Fruit fly (Drosophila melanogaster) whole organism, embryonic: ENCODE results near the gene CG10376.
A peak's percentile ranks its signal among the peaks of the same experiment; 100 is the strongest.

Source experiments
- CG10267 ChIP-seq: fragments of 200-800 bp; sonication (Bioruptor generic); optimal IDR thresholded peaks from 2 replicates; lab custom pipeline; 2018; ENCODE audit warnings: missing biosample characterization, mild to moderate bottlenecking, missing genetic modification characterization, moderate library complexity
- CG16815 ChIP-seq: fragments of 200-800 bp; sonication (Bioruptor generic); optimal IDR thresholded peaks from 3 replicates; lab custom pipeline; 2017; ENCODE audit warnings: missing biosample characterization, mild to moderate bottlenecking, missing genetic modification characterization
- Med ChIP-seq: fragments of 200-800 bp; sonication (Bioruptor generic); peaks from one replicate; lab custom pipeline; 2016; ENCODE audit warnings: missing biosample characterization, missing genetic modification characterization, mild to moderate bottlenecking, inconsistent platforms, moderate library complexity
- ftz-f1 ChIP-seq: fragments of 200-800 bp; sonication (Bioruptor generic); optimal IDR thresholded peaks from 2 replicates; lab custom pipeline; 2016; ENCODE audit warnings: missing biosample characterization, missing genetic modification characterization
- pb ChIP-seq: fragments of 200-800 bp; sonication (Bioruptor generic); optimal IDR thresholded peaks from 3 replicates; lab custom pipeline; 2016; ENCODE audit warnings: missing biosample characterization, missing genetic modification characterization
- trem ChIP-seq: fragments of 200-800 bp; optimal IDR thresholded peaks from 3 replicates; lab custom pipeline; 2019; ENCODE audit warnings: missing biosample characterization, mild to moderate bottlenecking, missing genetic modification characterization, moderate library complexity
- twi ChIP-seq: fragments of 200-800 bp; optimal IDR thresholded peaks from 2 replicates; lab custom pipeline; 2019; ENCODE audit warnings: missing biosample characterization, mild to moderate bottlenecking, missing genetic modification characterization, moderate library complexity

The CG10376 gene

DNA sequence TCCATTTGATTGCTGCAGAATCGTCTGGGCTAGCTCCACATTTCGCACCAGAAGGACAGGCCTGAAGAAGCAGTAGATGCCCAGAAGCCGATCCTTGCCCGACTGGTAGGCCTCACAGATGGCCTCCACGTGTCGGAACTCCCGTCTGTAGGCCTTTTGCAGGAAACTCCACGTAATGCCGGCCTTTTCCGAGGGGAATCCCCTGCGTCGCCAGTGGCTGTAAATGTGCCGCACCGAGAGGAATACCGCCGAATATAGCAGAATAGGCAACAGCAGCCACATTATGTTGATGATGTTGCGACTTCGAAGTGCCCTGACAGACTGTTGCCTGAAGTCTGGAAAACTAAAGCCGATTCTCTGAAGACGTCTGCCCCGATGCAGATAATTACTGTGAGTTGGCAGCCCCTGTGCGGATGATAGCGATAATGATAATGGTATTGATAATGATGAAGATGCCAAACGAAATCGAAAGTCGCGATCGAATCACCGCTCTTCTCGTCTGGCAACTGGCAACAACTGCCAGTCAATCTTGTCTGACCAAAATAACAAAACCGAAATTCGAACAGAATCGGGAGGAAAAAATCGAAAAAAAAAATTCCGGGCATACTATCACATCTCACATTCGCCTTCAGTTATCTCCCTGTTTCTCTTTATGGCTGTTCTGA lies 50.1 kb downstream of the CG10376 start, which contains the start of gene Cyp310a1:
TSS of gene Cyp310a1 (minus strand) at position 348 of the 665 bp plus-strand sequence.
- TF ChIP-seq twi, result peak; percentile 83
- TF ChIP-seq CG10267 (tag; lab: Kevin White, UChicago), result no peak
- peak; percentile 34 for TF ChIP-seq Med (GFP tag; lab: Kevin White, UChicago)
- no peak for TF ChIP-seq ftz-f1
- no peak for TF ChIP-seq pb (GFP tag; lab: Kevin White, UChicago)
- TF ChIP-seq CG16815 (GFP tag; lab: Kevin White, UChicago), result no peak
- TF ChIP-seq trem (tag; lab: Kevin White, UChicago), result peak; percentile 48
